Worm (Caenorhabditis elegans): Measurements from ENCODE around the gene T09F5.1.

T09F5.1 gene

DNA sequence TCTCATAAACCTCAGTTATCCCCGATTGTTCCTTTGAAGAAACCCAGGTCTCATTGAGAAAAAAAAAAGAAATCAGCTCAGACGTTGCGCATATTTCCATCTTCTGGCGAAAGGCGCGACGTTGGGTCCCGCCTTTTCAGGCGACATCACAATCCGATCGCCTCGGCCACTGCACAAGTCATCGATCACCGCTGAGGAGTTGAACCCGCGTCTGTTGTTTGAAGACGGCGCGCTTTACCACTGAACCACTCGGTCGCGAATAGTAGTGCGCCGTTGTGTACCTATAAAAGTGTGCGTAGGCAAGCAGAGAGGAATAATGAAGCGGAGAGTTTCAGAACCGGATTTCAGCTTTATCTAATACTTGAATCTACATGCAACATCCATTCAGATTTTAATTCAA, 42.0 kb downstream of the T09F5.1 start, which contains the start of gene Y75B12B.11:
TSS of gene Y75B12B.11 (plus strand) at position 394 of the 400 bp plus-strand sequence.
- TF ChIP-seq sem-4 (tag; optimal IDR thresholded peaks at IDR 0.05) (peak; percentile 75), ZK546.5 (tag; optimal IDR thresholded peaks at IDR 0.05) (no peak), nhr-129 (tag; optimal IDR thresholded peaks at IDR 0.05) (peak; percentile 88), lin-13 (GFP tag; optimal IDR thresholded peaks at IDR 0.05) (peak; percentile 76), ztf-4 (tag; optimal IDR thresholded peaks at IDR 0.05) (peak; percentile 70), egl-27 (tag; optimal IDR thresholded peaks at IDR 0.05) (peak; percentile 56), zag-1 (tag; optimal IDR thresholded peaks at IDR 0.05) (no peak), nhr-11 (tag; optimal IDR thresholded peaks at IDR 0.05) (no peak), lin-11 (tag; optimal IDR thresholded peaks at IDR 0.05) (peak; percentile 66), unc-62 (GFP tag; optimal IDR thresholded peaks at IDR 0.05) (no peak), fos-1 (tag; optimal IDR thresholded peaks at IDR 0.05) (peak; percentile 67), mab-5 (tag; optimal IDR thresholded peaks at IDR 0.05) (peak; percentile 2), Y55F3AM.14 (GFP tag; optimal IDR thresholded peaks at IDR 0.05) (peak; percentile 77), nhr-21 (tag; optimal IDR thresholded peaks at IDR 0.05) (peak; percentile 81), C34F6.9 (tag; optimal IDR thresholded peaks at IDR 0.05) (peak; percentile 62), nhr-237 (tag; optimal IDR thresholded peaks at IDR 0.05) (no peak), mbf-1 (tag; optimal IDR thresholded peaks at IDR 0.05) (no peak), F13H6.1 (tag; optimal IDR thresholded peaks at IDR 0.05) (peak; percentile 69), mdl-1 (tag; optimal IDR thresholded peaks at IDR 0.05) (no peak), crh-2 (tag; optimal IDR thresholded peaks at IDR 0.05) (peak; percentile 82), unc-39 (tag; optimal IDR thresholded peaks at IDR 0.05) (no peak), nhr-12 (tag; optimal IDR thresholded peaks at IDR 0.05) (no peak), aly-2 (tag; optimal IDR thresholded peaks at IDR 0.05) (no peak), skn-1 (tag; optimal IDR thresholded peaks at IDR 0.05) (no peak), sma-3 (GFP tag; optimal IDR thresholded peaks at IDR 0.05) (peak; percentile 80), gmeb-1 (tag; optimal IDR thresholded peaks at IDR 0.05) (peak; percentile 76), sma-9 (GFP tag; optimal IDR thresholded peaks at IDR 0.05) (peak; percentile 83), sma-9 (tag; optimal IDR thresholded peaks at IDR 0.05) (no peak), peb-1 (tag; optimal IDR thresholded peaks at IDR 0.05) (no peak), ama-1 (optimal IDR thresholded peaks at IDR 0.05) (peak; percentile 89), snpc-4 (tag; optimal IDR thresholded peaks at IDR 0.05) (peak; percentile 55), elt-3 (tag; optimal IDR thresholded peaks at IDR 0.05) (no peak), unc-55 (GFP tag; optimal IDR thresholded peaks at IDR 0.05) (peak; percentile 73), lsy-2 (tag; optimal IDR thresholded peaks at IDR 0.05) (peak; percentile 25 to 63), nhr-6 (tag; optimal IDR thresholded peaks at IDR 0.05) (no peak), alr-1 (tag; optimal IDR thresholded peaks at IDR 0.05) (no peak), blmp-1 (tag; optimal IDR thresholded peaks at IDR 0.05; ENCODE audit: insufficient read depth) (peak; percentile 32), nhr-77 (tag; optimal IDR thresholded peaks at IDR 0.05) (no peak), ceh-16 (tag; optimal IDR thresholded peaks at IDR 0.05) (peak; percentile 33)

DNA sequence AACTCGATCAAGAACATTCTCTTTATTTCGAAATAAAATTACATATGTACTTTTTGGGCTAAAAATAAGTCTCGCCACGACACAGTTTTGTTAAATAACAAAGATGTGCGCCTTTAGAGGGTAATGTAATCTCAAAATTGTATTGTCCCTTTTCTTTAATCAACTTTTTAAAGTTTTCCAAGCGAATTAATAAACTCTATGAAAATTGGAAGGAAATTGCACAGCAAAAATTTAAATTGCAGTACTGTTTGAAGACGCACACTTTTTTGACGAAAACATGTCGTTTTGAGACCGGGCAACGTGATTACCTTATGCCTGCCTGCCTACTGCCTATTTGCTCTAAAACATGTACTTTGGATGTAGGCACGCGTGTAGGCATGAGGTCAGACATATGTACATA, 43.1 kb downstream of the T09F5.1 start:
- no peak for TF ChIP-seq lin-39 (tag; optimal IDR thresholded peaks at IDR 0.05)
- no peak for TF ChIP-seq gmeb-1 (tag; optimal IDR thresholded peaks at IDR 0.05)

DNA sequence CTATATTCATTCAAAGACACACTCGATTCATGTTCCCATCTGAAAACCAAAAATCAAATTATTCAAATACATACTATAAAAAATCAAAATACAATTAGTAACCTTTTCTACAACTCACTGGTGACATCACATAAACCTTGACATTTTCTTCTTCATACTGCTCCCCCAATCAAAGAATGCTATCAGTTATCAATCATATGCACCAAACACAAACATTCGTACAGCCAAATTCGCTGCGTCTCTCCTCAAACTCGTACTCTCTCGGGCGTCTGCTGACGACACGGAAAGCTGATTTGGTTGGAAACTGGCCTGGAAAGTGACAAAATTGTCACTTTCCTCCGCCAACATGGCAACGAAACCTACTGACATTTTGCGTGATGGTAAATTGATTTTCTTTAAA, 43.5 kb downstream of the T09F5.1 start, which contains the start of gene plc-2:
TSS of gene plc-2 (plus strand) at position 196 of the 400 bp plus-strand sequence.
- peak; percentile 18 for TF ChIP-seq crh-2 (tag; optimal IDR thresholded peaks at IDR 0.05)
- TF ChIP-seq ZK546.5 (tag; optimal IDR thresholded peaks at IDR 0.05): no peak
- no peak for TF ChIP-seq unc-39 (tag; optimal IDR thresholded peaks at IDR 0.05)
- no peak for TF ChIP-seq ztf-4 (tag; optimal IDR thresholded peaks at IDR 0.05)
- no peak for TF ChIP-seq unc-55 (GFP tag; optimal IDR thresholded peaks at IDR 0.05)
- TF ChIP-seq fos-1 (tag; optimal IDR thresholded peaks at IDR 0.05): peak; percentile 76
- no peak for TF ChIP-seq aly-2 (tag; optimal IDR thresholded peaks at IDR 0.05)
- no peak for TF ChIP-seq nhr-21 (tag; optimal IDR thresholded peaks at IDR 0.05)
- no peak for TF ChIP-seq mbf-1 (tag; optimal IDR thresholded peaks at IDR 0.05)

DNA sequence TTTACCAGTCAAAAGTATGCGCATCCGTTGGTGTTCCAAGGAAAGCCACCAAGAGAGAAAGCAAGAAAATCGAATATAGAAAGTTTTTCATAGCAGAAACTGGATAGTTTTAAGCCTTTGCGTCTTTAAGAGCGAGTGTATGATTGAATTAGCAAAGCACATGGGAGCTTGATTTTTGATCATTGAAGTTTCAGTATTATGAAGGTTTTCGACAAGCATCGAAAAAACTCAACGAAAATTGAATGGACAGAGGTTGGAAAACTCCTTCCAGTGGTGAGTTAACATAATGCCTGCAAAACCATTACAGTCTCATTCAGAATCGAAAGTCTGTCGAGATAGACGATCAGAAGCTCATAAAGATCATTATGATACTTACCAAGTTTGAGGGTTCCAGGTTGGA, 45.0 kb downstream of the T09F5.1 start, which contains the start of gene Y75B12B.13:
TSS of gene Y75B12B.13 (minus strand) at position 101 of the 400 bp plus-strand sequence.
- TF ChIP-seq unc-55 (GFP tag; optimal IDR thresholded peaks at IDR 0.05) (no peak), sem-4 (tag; optimal IDR thresholded peaks at IDR 0.05) (no peak), unc-62 (GFP tag; optimal IDR thresholded peaks at IDR 0.05) (no peak), nhr-77 (tag; optimal IDR thresholded peaks at IDR 0.05) (no peak), snpc-4 (tag; optimal IDR thresholded peaks at IDR 0.05) (no peak), ztf-4 (tag; optimal IDR thresholded peaks at IDR 0.05) (no peak), nhr-21 (tag; optimal IDR thresholded peaks at IDR 0.05) (no peak), nhr-23 (tag; optimal IDR thresholded peaks at IDR 0.05) (no peak), egl-27 (tag; optimal IDR thresholded peaks at IDR 0.05) (no peak), skn-1 (tag; optimal IDR thresholded peaks at IDR 0.05) (no peak), lsy-2 (tag; optimal IDR thresholded peaks at IDR 0.05) (no peak)

All from whole organism, L2 larva.